Worm (Caenorhabditis elegans): ENCODE measurements around the gene D2023.6.

D2023.6 gene

DNA sequence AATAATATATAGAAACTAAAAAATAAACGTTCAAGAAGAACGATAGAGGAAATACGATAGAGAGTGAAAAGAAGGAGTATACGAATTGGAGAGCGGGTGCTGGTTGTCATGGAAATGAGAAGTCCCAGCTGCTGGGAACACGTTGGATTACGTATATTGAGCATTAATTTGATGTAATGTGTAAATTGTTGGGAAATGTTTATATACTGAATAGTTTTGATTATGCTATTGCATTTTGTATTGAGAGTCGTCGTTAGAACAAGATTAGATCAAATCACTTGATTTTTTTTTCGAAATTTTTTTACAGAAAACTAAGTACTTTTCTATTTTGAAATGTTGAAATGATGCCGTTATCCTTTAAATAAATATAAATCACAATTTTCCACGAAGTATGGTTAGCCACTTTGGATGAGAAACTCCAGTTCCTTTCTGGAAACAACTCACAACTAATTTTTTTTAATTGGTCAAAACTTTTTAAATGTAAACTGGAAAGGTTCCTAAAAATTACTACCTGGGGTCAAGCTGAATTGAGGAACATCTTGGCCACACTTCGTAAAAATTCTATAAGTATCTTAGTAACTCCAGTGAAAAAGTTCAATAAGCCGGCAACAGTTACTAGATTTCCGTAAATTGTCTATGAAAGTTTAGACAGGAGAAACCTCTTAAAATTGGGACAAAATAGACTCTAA is 16.7 kb downstream of the D2023.6 start, which contains the start of gene nphp-4:
TSS of gene nphp-4 (minus strand) at position 51 of the 689 bp plus-strand sequence.
- TF ChIP-seq unc-62 (GFP tag; optimal IDR thresholded peaks at IDR 0.05): no peak

- TF ChIP-seq unc-62 (GFP tag; optimal IDR thresholded peaks at IDR 0.05): no peak
Observed at ce11 chrV:11844828-11845227, 17.7 kb downstream of the D2023.6 start.

DNA sequence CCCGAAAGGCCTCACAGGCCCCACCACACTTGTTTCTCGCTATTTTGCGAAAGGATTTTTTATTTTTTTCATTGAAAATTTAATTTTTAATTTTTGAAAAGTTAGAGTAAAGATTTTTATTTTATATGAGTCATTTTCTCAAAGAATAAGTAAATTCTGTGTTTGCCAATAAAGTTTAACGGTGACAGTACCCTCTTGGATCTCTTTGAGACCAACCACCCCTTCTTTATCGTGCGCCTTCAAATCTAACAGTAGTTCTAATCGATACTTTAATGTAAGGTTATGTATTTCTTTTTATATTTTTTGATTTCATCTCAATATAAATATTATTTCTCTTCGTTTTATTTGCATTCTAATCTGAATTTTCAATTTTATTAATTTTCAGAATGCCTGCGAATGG is 18.3 kb downstream of the D2023.6 start, which contains the start of gene hmp-1:
TSS of gene hmp-1 (plus strand) at position 380 of the 400 bp plus-strand sequence.
- TF ChIP-seq unc-62 (GFP tag; optimal IDR thresholded peaks at IDR 0.05): no peak

ce11 chrV:11846969-11847368 is 19.8 kb downstream of the D2023.6 start:
- no peak for TF ChIP-seq unc-62 (GFP tag; optimal IDR thresholded peaks at IDR 0.05)

DNA sequence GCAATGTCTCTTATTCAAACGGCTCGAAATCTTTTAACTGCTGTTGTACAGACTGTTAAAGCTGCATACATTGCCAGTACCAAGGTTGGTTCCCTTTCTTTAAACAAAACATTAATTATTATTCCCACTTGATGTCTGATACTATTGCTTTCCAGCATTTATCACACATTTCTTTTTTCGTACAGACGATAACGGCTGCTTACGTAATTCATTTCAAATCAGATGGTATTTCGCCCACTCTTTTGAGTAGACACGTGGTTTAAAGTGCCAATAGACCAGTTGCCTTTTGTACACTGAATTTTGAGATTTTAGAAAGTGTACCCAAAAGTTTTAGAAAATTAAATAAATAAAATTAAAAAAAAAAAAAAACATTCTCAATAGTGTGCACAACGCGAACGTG is 22.3 kb downstream of the D2023.6 start:
- TF ChIP-seq unc-62 (GFP tag; optimal IDR thresholded peaks at IDR 0.05): no peak

- no peak for TF ChIP-seq unc-62 (GFP tag; optimal IDR thresholded peaks at IDR 0.05)
Observed at ce11 chrV:11852305-11852704, 25.2 kb downstream of the D2023.6 start.

DNA sequence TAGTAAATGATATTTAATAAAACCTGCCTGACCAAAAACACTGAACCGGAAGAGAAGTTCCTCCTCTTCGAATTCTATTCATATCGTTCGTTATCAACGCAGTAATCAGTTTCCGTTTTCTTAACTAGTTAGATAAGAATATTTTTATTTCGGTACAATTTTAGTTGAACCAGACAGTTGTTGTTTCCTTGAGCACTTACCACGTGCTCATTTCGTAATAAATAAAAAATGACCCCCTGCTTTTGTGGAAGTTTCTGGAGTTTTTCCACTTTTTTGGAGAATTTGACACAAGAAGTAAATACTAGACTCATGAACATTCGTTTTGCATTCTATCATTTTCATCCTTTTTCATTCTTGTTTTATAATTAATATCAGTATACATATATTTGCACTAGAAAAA is 26.6 kb downstream of the D2023.6 start:
- no peak for TF ChIP-seq unc-62 (GFP tag; optimal IDR thresholded peaks at IDR 0.05)

DNA sequence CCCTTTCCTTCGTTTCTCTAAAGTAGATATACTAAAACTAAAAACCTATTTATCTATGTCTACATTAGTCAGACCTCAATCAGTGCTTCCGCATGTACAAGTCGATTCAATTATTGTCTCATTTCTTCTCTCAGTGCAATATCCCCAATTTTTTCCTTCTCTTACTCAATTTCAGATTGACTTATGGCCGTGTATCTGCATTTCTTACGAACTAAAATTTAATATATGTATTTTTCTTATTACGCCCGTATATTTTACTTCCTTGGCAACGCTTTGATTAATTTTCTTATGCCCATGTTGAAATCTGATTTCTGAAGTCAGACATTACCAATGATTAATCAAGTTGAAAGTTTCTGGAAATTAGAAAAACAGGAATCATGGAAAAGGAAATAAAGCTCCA is 27.8 kb downstream of the D2023.6 start:
- TF ChIP-seq unc-62 (GFP tag; optimal IDR thresholded peaks at IDR 0.05): no peak

- no peak for TF ChIP-seq unc-62 (GFP tag; optimal IDR thresholded peaks at IDR 0.05)
Observed at ce11 chrV:11856022-11856421, 28.9 kb downstream of the D2023.6 start.

DNA sequence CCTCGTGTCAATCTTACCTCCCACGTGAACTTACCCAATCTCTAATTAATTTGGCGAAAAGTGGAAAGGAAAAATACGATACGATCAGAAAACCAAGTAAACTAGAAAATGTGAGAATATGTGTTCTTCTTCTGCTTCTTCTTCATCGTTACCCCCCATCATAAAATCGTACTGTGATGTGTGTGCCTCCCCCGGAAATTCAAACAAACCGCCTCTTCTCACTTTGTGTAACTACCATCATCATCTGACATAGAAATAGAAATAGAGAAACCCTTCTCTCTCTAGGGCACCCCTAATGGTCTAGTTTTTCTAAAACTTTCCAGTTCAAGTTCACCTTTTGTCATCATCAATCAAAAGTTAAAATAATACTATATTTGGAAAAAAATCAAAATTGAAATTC is 30.6 kb downstream of the D2023.6 start:
- no peak for TF ChIP-seq unc-62 (GFP tag; optimal IDR thresholded peaks at IDR 0.05)

ce11 chrV:11858299-11858698 is 31.1 kb downstream of the D2023.6 start:
- TF ChIP-seq unc-62 (GFP tag; optimal IDR thresholded peaks at IDR 0.05): no peak

DNA sequence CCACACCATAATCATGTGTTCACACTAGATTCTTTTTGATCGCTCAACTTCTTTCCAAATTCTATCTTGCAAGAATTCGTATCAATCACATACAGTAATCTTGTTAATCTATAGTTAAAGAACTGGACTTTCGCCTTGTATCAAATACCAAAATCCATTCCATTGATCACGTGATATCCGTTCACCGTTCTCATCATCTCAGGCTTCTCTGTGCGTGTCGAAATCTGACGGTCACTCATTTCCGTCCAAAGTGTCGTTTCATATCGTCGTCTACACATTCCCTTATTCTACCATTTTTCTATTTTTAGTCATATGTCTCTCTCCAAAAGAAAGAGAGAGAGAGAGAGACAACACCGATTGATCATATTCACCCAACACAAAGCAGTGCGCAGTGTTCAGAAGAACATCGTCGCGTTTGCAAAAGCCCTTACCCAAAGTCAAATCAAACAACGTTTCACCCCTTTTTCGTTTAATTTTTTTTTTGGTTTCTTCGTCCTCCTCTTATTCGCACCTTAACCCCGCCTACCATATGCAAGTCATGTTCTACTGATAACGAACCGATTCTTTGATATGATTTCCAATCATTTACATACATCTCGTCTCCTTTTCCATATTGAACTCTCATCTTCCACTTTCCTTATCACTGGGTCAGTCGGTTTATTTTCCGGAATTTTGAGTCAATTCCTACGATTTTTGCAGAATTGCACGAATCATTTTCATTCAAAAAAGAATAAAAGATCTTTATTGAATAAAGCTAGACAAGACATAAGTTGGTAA is 32.1 kb downstream of the D2023.6 start:
- no peak for TF ChIP-seq unc-62 (GFP tag; optimal IDR thresholded peaks at IDR 0.05)

DNA sequence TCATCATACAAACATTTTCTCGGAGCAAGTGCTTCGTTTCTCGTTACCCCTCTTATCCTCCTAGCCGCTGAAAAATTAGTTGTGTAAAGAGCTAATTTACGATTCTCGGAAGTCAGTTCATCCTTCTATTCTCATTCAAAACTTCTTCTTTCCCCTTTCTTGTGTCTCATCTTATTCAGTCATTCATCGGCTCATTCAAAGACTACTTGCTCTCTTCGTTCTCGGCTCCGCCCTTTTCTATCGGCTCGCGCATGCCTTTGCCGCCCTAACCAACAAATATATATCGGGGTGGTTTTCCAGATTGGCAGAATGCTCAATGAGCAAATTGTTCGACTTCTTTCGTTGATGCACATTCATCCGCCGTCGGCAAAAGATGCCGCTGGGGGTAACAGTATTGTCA is 33.2 kb downstream of the D2023.6 start, which contains the start of gene R13H4.5:
TSS of gene R13H4.5 (plus strand) at position 301 of the 400 bp plus-strand sequence.
- TF ChIP-seq unc-62 (GFP tag; optimal IDR thresholded peaks at IDR 0.05): no peak

ce11 chrV:11861880-11862544 is 34.9 kb downstream of the D2023.6 start:
- no peak for TF ChIP-seq unc-62 (GFP tag; optimal IDR thresholded peaks at IDR 0.05)

DNA sequence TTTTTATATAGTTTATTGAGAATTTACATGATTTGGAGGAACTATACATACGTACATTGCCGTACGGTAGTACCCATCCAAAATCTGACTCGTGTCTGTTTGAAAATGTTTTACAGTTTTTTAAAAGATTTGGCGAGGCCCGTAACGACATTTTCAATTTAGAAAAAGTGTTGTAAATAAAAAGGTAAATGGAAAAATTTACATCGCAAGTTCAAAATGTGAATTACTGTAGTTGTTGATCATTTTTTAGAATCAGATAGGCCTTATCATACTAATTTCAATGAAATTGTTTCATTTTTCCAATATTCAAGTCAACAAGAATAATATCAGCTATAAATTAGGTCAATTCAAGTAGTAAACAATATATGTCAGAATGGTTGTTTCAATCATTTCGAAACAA is 35.7 kb downstream of the D2023.6 start, which contains the start of gene R13H4.6:
TSS of gene R13H4.6 (plus strand) at position 301 of the 400 bp plus-strand sequence.
- TF ChIP-seq unc-62 (GFP tag; optimal IDR thresholded peaks at IDR 0.05): no peak

DNA sequence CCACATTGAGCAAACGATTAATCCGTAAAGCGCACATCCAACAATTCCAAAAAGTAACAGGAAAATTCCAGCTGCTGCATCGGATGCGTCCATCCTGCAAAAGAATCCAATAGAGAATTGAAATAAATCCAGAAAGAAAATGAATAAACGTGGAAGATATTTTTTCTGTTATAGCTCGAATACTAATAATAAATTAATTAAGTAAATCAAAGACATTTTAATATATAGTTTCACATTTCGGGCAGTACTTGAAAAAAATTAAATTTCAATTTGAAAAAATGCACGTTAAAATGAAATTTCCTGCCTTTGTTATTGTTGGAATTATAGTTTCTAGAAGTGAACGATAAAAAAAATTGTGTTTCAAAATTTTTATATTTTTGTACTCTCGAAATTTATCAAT is 41.0 kb downstream of the D2023.6 start, which contains the start of gene R13H4.7:
TSS of gene R13H4.7 (minus strand) at position 101 of the 400 bp plus-strand sequence.
- no peak for TF ChIP-seq unc-62 (GFP tag; optimal IDR thresholded peaks at IDR 0.05)

Data from whole organism, dauer.